Worm (Caenorhabditis elegans) whole organism, young adult: ENCODE data around the gene lem-4.
A peak's percentile ranks its signal among the peaks of the same experiment; 100 is the strongest.

ENCODE experiments used
- B0261.1 ChIP-seq: sonication (generic microtip); optimal IDR thresholded peaks from 2 replicates; lab custom pipeline; 2016; ENCODE audit warnings: mild to moderate bottlenecking, missing genetic modification characterization, moderate library complexity, missing compliant biosample characterization
- C06A6.2 ChIP-seq: fragments of 200-800 bp; sonication (Bioruptor generic); conservative IDR thresholded peaks from 2 replicates; pipeline ENCODE4 v1.3.6; 2022; ENCODE audit warnings: missing genetic modification characterization, missing compliant biosample characterization
- C17E4.6 ChIP-seq: fragments of 200-800 bp; sonication (Bioruptor generic); IDR thresholded peaks from 2 replicates; pipeline ENCODE4 v1.3.6; 2022; ENCODE audit warnings: missing genetic modification reagents, missing genetic modification characterization, missing compliant biosample characterization
- F33H1.4 ChIP-seq: fragments of 200-800 bp; sonication (Bioruptor generic); IDR thresholded peaks from 2 replicates; pipeline ENCODE4 v1.3.6; 2022; ENCODE audit warnings: missing genetic modification reagents, missing genetic modification characterization, missing compliant biosample characterization
- F52B5.7 ChIP-seq: sonication (generic microtip); optimal IDR thresholded peaks from 2 replicates; lab custom pipeline; 2016; ENCODE audit warnings: mild to moderate bottlenecking, missing genetic modification characterization, missing compliant biosample characterization
- F57A8.1 ChIP-seq: fragments of 200-800 bp; sonication (Bioruptor generic); optimal IDR thresholded peaks from 2 replicates; lab custom pipeline; 2018; ENCODE audit warnings: mild to moderate bottlenecking, missing genetic modification characterization, moderate library complexity, missing compliant biosample characterization
- Y53F4B.3 ChIP-seq: fragments of 200-800 bp; sonication (Bioruptor generic); IDR thresholded peaks from 2 replicates; pipeline ENCODE4 v1.3.6; 2022; ENCODE audit warnings: missing genetic modification reagents, missing genetic modification characterization, missing compliant biosample characterization
- Y67H2A.10 ChIP-seq: fragments of 200-800 bp; sonication (Bioruptor generic); conservative IDR thresholded peaks from 2 replicates; pipeline ENCODE4 v1.3.6; 2022; ENCODE audit warnings: missing genetic modification reagents, missing genetic modification characterization, missing compliant biosample characterization
- Y79H2A.3 ChIP-seq: fragments of 200-800 bp; sonication (Bioruptor generic); conservative IDR thresholded peaks from 2 replicates; pipeline ENCODE4 v1.3.6; 2022; ENCODE audit warnings: missing genetic modification reagents, missing genetic modification characterization, missing compliant biosample characterization
- Y95B8A.8 ChIP-seq: fragments of 200-800 bp; sonication (Bioruptor generic); IDR thresholded peaks from 2 replicates; pipeline ENCODE4 v1.3.6; 2022; ENCODE audit warnings: missing genetic modification reagents, missing genetic modification characterization, missing compliant biosample characterization
- ama-1 ChIP-seq, 3 experiments: fragments of 150-350 bp in 1 of 3; sonication (generic microtip) in 2 of 3; optimal IDR thresholded peaks; 2 replicates each; lab custom pipeline; 2014 to 2018; ENCODE audit warnings: missing biosample characterization in 2 of 3, missing genetic modification characterization in 2 of 3, missing genetic modification reagents in 2 of 3
- aptf-3 ChIP-seq: fragments of 200-800 bp; sonication (Bioruptor generic); IDR thresholded peaks from 2 replicates; pipeline ENCODE4 v1.3.6; 2022; ENCODE audit warnings: missing genetic modification characterization, missing compliant biosample characterization
- athp-1 ChIP-seq: sonication (generic microtip); optimal IDR thresholded peaks from 2 replicates; lab custom pipeline; 2017; ENCODE audit warnings: mild to moderate bottlenecking, missing genetic modification characterization, missing compliant biosample characterization
- attf-5 ChIP-seq: fragments of 200-800 bp; sonication (Bioruptor generic); optimal IDR thresholded peaks from 2 replicates; lab custom pipeline; 2018; ENCODE audit warnings: mild to moderate bottlenecking, missing genetic modification characterization, missing compliant biosample characterization
- cebp-1 ChIP-seq, 2 experiments: fragments of 200-800 bp in 1 of 2; sonication (Bioruptor generic) in 1 of 2; sonication (generic microtip) in 1 of 2; IDR thresholded peaks in 1 of 2; optimal IDR thresholded peaks in 1 of 2; 2 replicates each; pipeline versions ENCODE4 v1.3.6 to Lab custom; 2017 to 2022; ENCODE audit warnings: missing compliant biosample characterization in 2 of 2, missing genetic modification characterization in 2 of 2, mild to moderate bottlenecking in 1 of 2, missing genetic modification reagents in 1 of 2, moderate library complexity in 1 of 2
- cebp-2 ChIP-seq: fragments of 200-800 bp; sonication (Bioruptor generic); IDR thresholded peaks from 2 replicates; pipeline ENCODE4 v1.3.6; 2022; ENCODE audit warnings: missing genetic modification characterization, missing compliant biosample characterization
- ceh-100 ChIP-seq: fragments of 200-800 bp; sonication (Bioruptor generic); IDR thresholded peaks from 2 replicates; pipeline ENCODE4 v1.3.6; 2022; ENCODE audit warnings: missing genetic modification reagents, missing genetic modification characterization, missing compliant biosample characterization
- ceh-58 ChIP-seq: fragments of 200-800 bp; sonication (Bioruptor generic); IDR thresholded peaks from 2 replicates; pipeline ENCODE4 v1.3.6; 2022; ENCODE audit warnings: missing genetic modification characterization, missing compliant biosample characterization
- dpff-1 ChIP-seq: sonication (generic microtip); optimal IDR thresholded peaks from 2 replicates; lab custom pipeline; 2017; ENCODE audit warnings: mild to moderate bottlenecking, missing genetic modification characterization, missing compliant biosample characterization
- egl-44 ChIP-seq: fragments of 200-800 bp; sonication (Bioruptor generic); IDR thresholded peaks from 2 replicates; pipeline ENCODE4 v1.3.6; 2022; ENCODE audit warnings: missing genetic modification reagents, missing genetic modification characterization, missing compliant biosample characterization
- ets-4 ChIP-seq: fragments of 200-800 bp; sonication (Bioruptor generic); optimal IDR thresholded peaks from 2 replicates; lab custom pipeline; 2018; ENCODE audit warnings: mild to moderate bottlenecking, missing genetic modification characterization, missing compliant biosample characterization
- him-1 ChIP-seq: sonication (generic microtip); optimal IDR thresholded peaks from 2 replicates; lab custom pipeline; 2016; ENCODE audit warnings: missing genotype, missing genetic modification reagents, missing genetic modification characterization, missing compliant biosample characterization
- hlh-26 ChIP-seq: fragments of 200-800 bp; sonication (Bioruptor generic); conservative IDR thresholded peaks from 2 replicates; pipeline ENCODE4 v1.3.6; 2022; ENCODE audit warnings: missing genetic modification reagents, missing genetic modification characterization, missing compliant biosample characterization
- hmg-1.2 ChIP-seq: fragments of 200-800 bp; sonication (Bioruptor generic); IDR thresholded peaks from 2 replicates; pipeline ENCODE4 v1.3.6; 2022; ENCODE audit warnings: missing genetic modification reagents, missing genetic modification characterization, missing compliant biosample characterization
- lag-1 ChIP-seq: fragments of 200-800 bp; sonication (Bioruptor generic); IDR thresholded peaks from 2 replicates; pipeline ENCODE4 v1.3.6; 2022; ENCODE audit warnings: missing genetic modification reagents, missing genetic modification characterization, missing compliant biosample characterization
- lin-40 ChIP-seq: sonication (generic microtip); optimal IDR thresholded peaks from 2 replicates; lab custom pipeline; 2016; ENCODE audit warnings: missing genetic modification characterization, mild to moderate bottlenecking, missing compliant biosample characterization, missing genotype, missing genetic modification reagents
- madf-3 ChIP-seq: fragments of 200-800 bp; sonication (Bioruptor generic); IDR thresholded peaks from 2 replicates; pipeline ENCODE4 v1.3.6; 2022; ENCODE audit warnings: missing genetic modification reagents, missing genetic modification characterization, missing compliant biosample characterization
- madf-8 ChIP-seq: fragments of 200-800 bp; sonication (Bioruptor generic); conservative IDR thresholded peaks from 2 replicates; pipeline ENCODE4 v1.3.6; 2022; ENCODE audit warnings: missing genetic modification reagents, missing genetic modification characterization, missing compliant biosample characterization
- mxl-1 ChIP-seq: sonication (generic microtip); optimal IDR thresholded peaks from 2 replicates; lab custom pipeline; 2016; ENCODE audit warnings: missing genetic modification characterization, missing compliant biosample characterization
- nfyb-1 ChIP-seq: fragments of 200-800 bp; sonication (Bioruptor generic); IDR thresholded peaks from 2 replicates; pipeline ENCODE4 v1.3.6; 2022; ENCODE audit warnings: missing genetic modification reagents, missing genetic modification characterization, missing compliant biosample characterization
- nhr-120 ChIP-seq: fragments of 200-800 bp; sonication (Bioruptor generic); IDR thresholded peaks from 2 replicates; pipeline ENCODE4 v1.3.6; 2022; ENCODE audit warnings: missing genetic modification characterization, missing compliant biosample characterization
- nhr-179 ChIP-seq: sonication (generic microtip); optimal IDR thresholded peaks from 2 replicates; lab custom pipeline; 2016; ENCODE audit warnings: mild to moderate bottlenecking, missing genetic modification characterization, missing compliant biosample characterization
- nhr-27 ChIP-seq: fragments of 200-800 bp; sonication (Bioruptor generic); optimal IDR thresholded peaks from 2 replicates; lab custom pipeline; 2018; ENCODE audit warnings: mild to moderate bottlenecking, missing genetic modification characterization, moderate library complexity, missing compliant biosample characterization
- nhr-90 ChIP-seq: sonication (generic microtip); optimal IDR thresholded peaks from 2 replicates; lab custom pipeline; 2016; ENCODE audit warnings: missing genotype, mild to moderate bottlenecking, missing genetic modification characterization, missing compliant biosample characterization
- pha-4 ChIP-seq: fragments of 150-350 bp; sonication (generic microtip); optimal IDR thresholded peaks from 2 replicates; lab custom pipeline; 2014; ENCODE audit warnings: missing biosample characterization, missing genetic modification reagents, missing genetic modification characterization
- snpc-1.3 ChIP-seq: sonication (generic microtip); optimal IDR thresholded peaks from 2 replicates; lab custom pipeline; 2017; ENCODE audit warnings: missing genetic modification characterization, mild to moderate bottlenecking, missing compliant biosample characterization, antibody characterized with exemption, moderate library complexity, missing genotype, missing genetic modification reagents; ENCODE audit not compliant: insufficient read depth
- somi-1 ChIP-seq: fragments of 200-800 bp; sonication (Bioruptor generic); optimal IDR thresholded peaks from 2 replicates; lab custom pipeline; 2018; ENCODE audit warnings: mild to moderate bottlenecking, missing genetic modification characterization, missing compliant biosample characterization
- tlf-1 ChIP-seq: fragments of 200-800 bp; sonication (Bioruptor generic); optimal IDR thresholded peaks from 2 replicates; lab custom pipeline; 2018; ENCODE audit warnings: mild to moderate bottlenecking, missing genetic modification characterization, missing compliant biosample characterization
- unc-62 ChIP-seq: fragments of 150-350 bp; optimal IDR thresholded peaks from 2 replicates; lab custom pipeline; 2014; ENCODE audit warnings: missing biosample characterization, missing genetic modification reagents, missing genetic modification characterization
- zfh-2 ChIP-seq: fragments of 200-800 bp; sonication (Bioruptor generic); conservative IDR thresholded peaks from 2 replicates; pipeline ENCODE4 v1.3.6; 2022; ENCODE audit warnings: missing genetic modification reagents, missing genetic modification characterization, missing compliant biosample characterization
- zim-3 ChIP-seq: sonication (generic microtip); optimal IDR thresholded peaks from 2 replicates; lab custom pipeline; 2017; ENCODE audit warnings: mild to moderate bottlenecking, missing genetic modification characterization, moderate library complexity, missing compliant biosample characterization
- ztf-18 ChIP-seq: sonication (generic microtip); optimal IDR thresholded peaks from 2 replicates; lab custom pipeline; 2016; ENCODE audit warnings: missing genotype, mild to moderate bottlenecking, missing genetic modification characterization, missing compliant biosample characterization
- ztf-22 ChIP-seq: fragments of 200-800 bp; sonication (Bioruptor generic); optimal IDR thresholded peaks from 2 replicates; lab custom pipeline; 2018; ENCODE audit warnings: mild to moderate bottlenecking, missing genetic modification characterization, moderate library complexity, missing compliant biosample characterization
- ztf-26 ChIP-seq: sonication (generic microtip); optimal IDR thresholded peaks from 2 replicates; lab custom pipeline; 2017; ENCODE audit warnings: missing genetic modification characterization, missing compliant biosample characterization

The lem-4 gene

DNA sequence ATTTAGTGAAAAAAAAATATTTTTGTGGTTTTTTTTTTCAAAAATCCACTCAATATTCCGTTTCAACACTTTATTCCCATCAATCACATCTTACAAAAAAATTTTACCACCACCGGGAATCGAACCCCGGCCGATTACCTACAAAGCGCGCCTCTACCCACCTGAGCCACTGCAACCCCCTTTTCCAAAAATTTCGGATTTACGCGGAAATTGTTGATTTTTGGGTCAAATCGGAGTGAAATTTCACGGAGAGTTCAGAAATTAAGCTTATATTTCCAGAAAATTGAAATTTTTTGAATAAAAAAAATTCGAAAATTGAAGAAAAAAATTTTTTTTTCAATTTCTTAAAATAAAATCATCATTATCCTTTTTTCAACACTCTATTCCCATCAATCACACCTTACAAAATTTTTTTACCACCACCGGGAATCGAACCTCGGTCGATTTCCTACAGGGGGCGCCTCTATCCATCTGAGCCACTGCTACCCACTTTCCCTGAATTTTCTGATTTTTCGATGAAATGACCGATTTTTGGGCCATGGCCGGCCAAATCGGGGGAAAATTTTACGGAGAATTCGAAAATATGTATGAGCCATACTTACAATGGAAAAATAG is 18.7 kb upstream of the lem-4 start (continued):
- TF ChIP-seq dpff-1 (tag; lab: Kevin White, UChicago) (no peak), ztf-18 (tag; lab: Kevin White, UChicago) (no peak), attf-5 (GFP tag; lab: Kevin White, UChicago) (peak; percentile 22), Y95B8A.8 (no peak), him-1 (peak; percentile 9), ztf-26 (no peak)

DNA sequence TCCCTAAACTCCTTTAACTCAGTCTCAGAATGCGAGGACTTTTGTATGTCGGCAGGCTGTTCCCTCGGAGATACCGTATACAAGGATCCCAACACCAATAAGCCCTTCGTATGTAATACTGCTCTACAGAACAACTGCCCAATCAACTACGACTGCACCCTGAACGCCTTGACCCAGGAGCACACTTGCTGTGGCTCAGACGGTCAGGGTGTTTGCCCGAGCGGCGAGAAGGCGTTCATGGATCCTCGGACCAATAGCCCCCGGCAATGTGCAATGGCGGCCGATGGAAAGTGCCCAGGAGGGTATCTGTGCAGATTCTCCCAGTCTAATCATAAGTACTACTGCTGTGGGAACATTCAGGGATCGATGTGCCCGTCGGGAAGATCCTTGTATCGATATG is 14.1 kb upstream of the lem-4 start:
- TF ChIP-seq Y53F4B.3 (GFP tag; lab: Robert Waterston, UW) = no peak
- no peak for TF ChIP-seq zim-3
- no peak for TF ChIP-seq somi-1
- TF ChIP-seq cebp-2 = no peak
- TF ChIP-seq pha-4 = no peak
- TF ChIP-seq cebp-1 (GFP tag; IDR thresholded peaks at IDR 0.05; lab: Robert Waterston, UW) = no peak
- no peak for TF ChIP-seq cebp-1 (tag; optimal IDR thresholded peaks at IDR 0.05; lab: Kevin White, UChicago)
- no peak for TF ChIP-seq hmg-1.2 (GFP tag; lab: Robert Waterston, UW)
- TF ChIP-seq madf-3 (GFP tag; lab: Robert Waterston, UW) = no peak
- no peak for TF ChIP-seq lag-1 (GFP tag; lab: Robert Waterston, UW)
- TF ChIP-seq C06A6.2 (GFP tag; lab: Robert Waterston, UW) = no peak
- peak; percentile 66 for TF ChIP-seq zfh-2 (GFP tag; lab: Robert Waterston, UW)
- 0 out of 2 replicates have a peak, but pooled peaks have one; percentile 11 for TF ChIP-seq ceh-58 (GFP tag; lab: Robert Waterston, UW)
- TF ChIP-seq lin-40 (tag; lab: Kevin White, UChicago) = no peak

DNA sequence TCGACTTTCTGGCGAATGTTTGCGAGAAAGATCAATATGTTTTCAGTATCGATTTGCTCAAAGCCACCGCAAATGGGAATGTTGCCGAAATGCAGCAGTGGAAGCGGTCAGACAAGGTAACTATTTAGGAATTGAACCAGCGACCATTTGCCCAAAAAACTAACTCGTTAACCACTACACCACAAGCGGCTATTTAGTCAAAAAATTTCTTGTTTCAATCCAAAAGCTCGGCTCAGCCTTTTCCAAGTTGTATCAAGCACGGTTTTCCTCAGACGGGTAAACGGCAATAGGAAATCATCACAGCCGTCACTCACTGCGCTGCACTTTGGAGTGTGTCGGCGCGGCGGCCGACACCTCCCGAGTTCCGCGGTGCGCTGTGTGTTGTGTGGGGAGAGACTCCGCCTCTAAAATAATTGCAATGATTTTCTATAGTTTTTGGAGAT is 12.3 kb upstream of the lem-4 start:
- TF ChIP-seq aptf-3 (GFP tag; lab: Robert Waterston, UW) = no peak
- TF ChIP-seq ets-4 = peak; percentile 72
- TF ChIP-seq F52B5.7 (tag; lab: Kevin White, UChicago) = peak; percentile 72
- peak; percentile 12 for TF ChIP-seq unc-62 (GFP tag; lab: Kevin White, UChicago)
- peak; percentile 97 for TF ChIP-seq him-1
- TF ChIP-seq ztf-22 (GFP tag; lab: Kevin White, UChicago) = no peak
- no peak for TF ChIP-seq nhr-27 (tag; lab: Kevin White, UChicago)
- no peak for TF ChIP-seq nhr-120 (GFP tag; lab: Robert Waterston, UW)
- TF ChIP-seq ama-1 (optimal IDR thresholded peaks at IDR 0.05; lab: Kevin White, UChicago) = peak; percentile 97
- TF ChIP-seq ama-1 (GFP tag; optimal IDR thresholded peaks at IDR 0.05; lab: Kevin White, UChicago) = peak; percentile 27 to 60
- peak; percentile 81 for TF ChIP-seq F33H1.4 (GFP tag; lab: Robert Waterston, UW)
- peak; percentile 77 for TF ChIP-seq nhr-90 (tag; lab: Kevin White, UChicago)
- TF ChIP-seq B0261.1 = peak; percentile 60
- peak; percentile 44 for TF ChIP-seq madf-8
- TF ChIP-seq F57A8.1 = no peak
- peak; percentile 79 for TF ChIP-seq tlf-1
- TF ChIP-seq nhr-179 = no peak
- TF ChIP-seq ztf-26 = peak; percentile 61
- TF ChIP-seq pha-4 = no peak
- peak; percentile 93 for TF ChIP-seq C17E4.6 (GFP tag; lab: Robert Waterston, UW)
- TF ChIP-seq ceh-100 = peak; percentile 80
- TF ChIP-seq mxl-1 (tag; lab: Kevin White, UChicago) = peak; percentile 84
- no peak for TF ChIP-seq hlh-26
- TF ChIP-seq snpc-1.3 (tag; lab: Kevin White, UChicago) = peak; percentile 97
- peak; percentile 92 for TF ChIP-seq zfh-2 (GFP tag; lab: Robert Waterston, UW)
- no peak for TF ChIP-seq Y67H2A.10 (GFP tag; lab: Robert Waterston, UW)
- peak; percentile 66 for TF ChIP-seq attf-5 (GFP tag; lab: Kevin White, UChicago)
- peak; percentile 70 for TF ChIP-seq athp-1
- peak; percentile 72; the same call in 1 of the 2 replicates for TF ChIP-seq egl-44 (GFP tag; lab: Robert Waterston, UW)
- peak; percentile 88 for TF ChIP-seq nfyb-1 (GFP tag; lab: Robert Waterston, UW)
- TF ChIP-seq Y79H2A.3 (GFP tag; lab: Robert Waterston, UW) = peak; percentile 81
